Fruit fly (Drosophila melanogaster) whole organism, embryonic: ENCODE measurements around the gene ea.
A peak's percentile ranks its signal among the peaks of the same experiment; 100 is the strongest.

Experiments
- C15 ChIP-seq: fragments of 200-800 bp; sonication (Bioruptor generic); IDR thresholded peaks from 3 replicates; pipeline ENCODE4 v1.3.6; 2022; ENCODE audit warnings: missing biosample characterization, missing genetic modification characterization
- CG1024 ChIP-seq: fragments of 200-800 bp; sonication (Bioruptor generic); IDR thresholded peaks from 2 replicates; pipeline ENCODE4 v1.3.6; 2022; ENCODE audit warnings: missing biosample characterization, missing genetic modification characterization
- CG10543 ChIP-seq: fragments of 200-800 bp; sonication (Bioruptor generic); optimal IDR thresholded peaks from 3 replicates; lab custom pipeline; 2017; ENCODE audit warnings: missing biosample characterization, mild to moderate bottlenecking, missing genetic modification characterization, moderate library complexity
- CG11504 ChIP-seq: fragments of 200-800 bp; sonication (Bioruptor generic); optimal IDR thresholded peaks from 3 replicates; lab custom pipeline; 2019; ENCODE audit warnings: missing biosample characterization, mild to moderate bottlenecking, missing genetic modification characterization, moderate library complexity
- CG12391 ChIP-seq: fragments of 200-800 bp; sonication (Bioruptor generic); optimal IDR thresholded peaks from 3 replicates; lab custom pipeline; 2018; ENCODE audit warnings: missing biosample characterization, mild to moderate bottlenecking, missing genetic modification characterization, moderate library complexity
- CG12659 ChIP-seq: fragments of 200-800 bp; sonication (Bioruptor generic); optimal IDR thresholded peaks from 3 replicates; lab custom pipeline; 2017; ENCODE audit warnings: mild to moderate bottlenecking, missing biosample characterization, missing genetic modification reagents, missing genetic modification characterization
- CG13624 ChIP-seq: fragments of 200-800 bp; sonication (Bioruptor generic); optimal IDR thresholded peaks from 2 replicates; lab custom pipeline; 2016; ENCODE audit warnings: missing biosample characterization, missing genetic modification characterization
- CG1603 ChIP-seq: fragments of 200-800 bp; sonication (Bioruptor generic); optimal IDR thresholded peaks from 2 replicates; lab custom pipeline; 2019; ENCODE audit warnings: missing biosample characterization, mild to moderate bottlenecking, missing genetic modification characterization, moderate library complexity
- CG17829 ChIP-seq: fragments of 200-800 bp; optimal IDR thresholded peaks from 2 replicates; lab custom pipeline; 2019; ENCODE audit warnings: missing biosample characterization, mild to moderate bottlenecking, missing genetic modification characterization, moderate library complexity
- CG17912 ChIP-seq: fragments of 200-800 bp; sonication (Bioruptor generic); optimal IDR thresholded peaks from 2 replicates; lab custom pipeline; 2018; ENCODE audit warnings: missing biosample characterization, mild to moderate bottlenecking, missing genetic modification characterization
- CG18011 ChIP-seq: fragments of 200-800 bp; sonication (Bioruptor generic); optimal IDR thresholded peaks from 2 replicates; lab custom pipeline; 2017; ENCODE audit warnings: missing biosample characterization, missing genetic modification characterization, mild to moderate bottlenecking, moderate library complexity, missing genotype
- CG2116 ChIP-seq: fragments of 200-800 bp; sonication (Bioruptor generic); optimal IDR thresholded peaks from 3 replicates; lab custom pipeline; 2018; ENCODE audit warnings: missing biosample characterization, mild to moderate bottlenecking, missing genetic modification characterization
- CG2120 ChIP-seq: fragments of 200-800 bp; sonication (Bioruptor generic); optimal IDR thresholded peaks from 3 replicates; lab custom pipeline; 2016; ENCODE audit warnings: missing biosample characterization, missing genetic modification characterization
- CG30020 ChIP-seq: fragments of 200-800 bp; optimal IDR thresholded peaks from 2 replicates; lab custom pipeline; 2019; ENCODE audit warnings: missing biosample characterization, mild to moderate bottlenecking, missing genetic modification characterization, moderate library complexity
- CG34224 ChIP-seq: fragments of 200-800 bp; sonication (Bioruptor generic); IDR thresholded peaks from 3 replicates; pipeline ENCODE4 v1.3.6; 2022; ENCODE audit warnings: missing biosample characterization, missing genetic modification characterization; ENCODE audit not compliant: partially characterized antibody
- CG4282 ChIP-seq: fragments of 200-800 bp; sonication (Bioruptor generic); optimal IDR thresholded peaks from 2 replicates; lab custom pipeline; 2016; ENCODE audit warnings: missing biosample characterization, missing genetic modification characterization
- CG4730 ChIP-seq: fragments of 200-800 bp; sonication (Bioruptor generic); IDR thresholded peaks from 2 replicates; pipeline ENCODE4 v1.3.6; 2022; ENCODE audit warnings: missing biosample characterization, missing genetic modification characterization
- CG6791 ChIP-seq: fragments of 200-800 bp; sonication (Bioruptor generic); IDR thresholded peaks from 3 replicates; pipeline ENCODE4 v1.3.6; 2022; ENCODE audit warnings: missing biosample characterization, missing genetic modification characterization; ENCODE audit not compliant: partially characterized antibody
- CG7271 ChIP-seq: fragments of 200-800 bp; sonication (Bioruptor generic); optimal IDR thresholded peaks from 2 replicates; lab custom pipeline; 2018; ENCODE audit warnings: missing biosample characterization, mild to moderate bottlenecking, missing genetic modification characterization, moderate library complexity
- CG7786 ChIP-seq: fragments of 200-800 bp; sonication (Bioruptor generic); optimal IDR thresholded peaks from 2 replicates; lab custom pipeline; 2016; ENCODE audit warnings: missing biosample characterization, missing genetic modification characterization
- CG8944 ChIP-seq: fragments of 200-800 bp; sonication (Bioruptor generic); optimal IDR thresholded peaks from 3 replicates; lab custom pipeline; 2016; ENCODE audit warnings: missing biosample characterization, missing genetic modification characterization
- CTCF ChIP-seq: fragments of 200-800 bp; sonication (Bioruptor generic); optimal IDR thresholded peaks from 2 replicates; lab custom pipeline; 2017; ENCODE audit warnings: missing biosample characterization, mild to moderate bottlenecking, missing genetic modification characterization, moderate library complexity
- Dp ChIP-seq: fragments of 200-800 bp; sonication (Bioruptor generic); optimal IDR thresholded peaks from 2 replicates; lab custom pipeline; 2018; ENCODE audit warnings: missing biosample characterization, mild to moderate bottlenecking, missing genetic modification characterization, moderate library complexity
- E2f2 ChIP-seq: fragments of 200-800 bp; sonication (Bioruptor generic); IDR thresholded peaks from 2 replicates; pipeline ENCODE4 v1.3.6; 2022; ENCODE audit warnings: missing biosample characterization, missing genetic modification characterization
- Lhr ChIP-seq: fragments of 200-800 bp; sonication (Bioruptor generic); optimal IDR thresholded peaks from 3 replicates; lab custom pipeline; 2017; ENCODE audit warnings: mild to moderate bottlenecking, missing biosample characterization, missing genetic modification reagents, missing genetic modification characterization
- Myb ChIP-seq: fragments of 200-800 bp; sonication (Bioruptor generic); optimal IDR thresholded peaks from 2 replicates; lab custom pipeline; 2016; ENCODE audit warnings: missing biosample characterization, missing genetic modification characterization
- Six4 ChIP-seq: fragments of 200-800 bp; sonication (Bioruptor generic); optimal IDR thresholded peaks from 2 replicates; lab custom pipeline; 2016; ENCODE audit warnings: missing biosample characterization, missing genetic modification characterization
- Sry-δ ChIP-seq: fragments of 200-800 bp; sonication (Bioruptor generic); optimal IDR thresholded peaks from 2 replicates; lab custom pipeline; 2016; ENCODE audit warnings: missing biosample characterization, missing genetic modification characterization
- TFAM ChIP-seq: fragments of 200-800 bp; sonication (Bioruptor generic); optimal IDR thresholded peaks from 2 replicates; lab custom pipeline; 2017; ENCODE audit warnings: missing biosample characterization, missing genetic modification characterization, inconsistent platforms
- amos ChIP-seq: fragments of 200-800 bp; sonication (Bioruptor generic); IDR thresholded peaks from 2 replicates; pipeline ENCODE4 v1.3.6; 2022; ENCODE audit warnings: missing biosample characterization, missing genetic modification characterization; ENCODE audit not compliant: partially characterized antibody
- crol ChIP-seq: fragments of 200-800 bp; sonication (Bioruptor generic); IDR thresholded peaks from 2 replicates; pipeline ENCODE4 v1.3.6; 2022; ENCODE audit warnings: missing biosample characterization, missing genetic modification characterization
- dan ChIP-seq: fragments of 200-800 bp; sonication (Bioruptor generic); IDR thresholded peaks from 2 replicates; pipeline ENCODE4 v1.3.6; 2022; ENCODE audit warnings: missing biosample characterization, missing genetic modification characterization
- dpn ChIP-seq, 2 experiments: fragments of 200-800 bp; sonication (Bioruptor generic); optimal IDR thresholded peaks; 3 replicates each; lab custom pipeline; 2016; ENCODE audit warnings: missing biosample characterization in 2 of 2, missing genetic modification characterization in 2 of 2
- exex ChIP-seq: fragments of 200-800 bp; sonication (Bioruptor generic); optimal IDR thresholded peaks from 4 replicates; lab custom pipeline; 2018; ENCODE audit warnings: missing biosample characterization, mild to moderate bottlenecking, missing genetic modification characterization, moderate library complexity
- fu2 ChIP-seq: fragments of 200-800 bp; sonication (Bioruptor generic); optimal IDR thresholded peaks from 2 replicates; lab custom pipeline; 2016; ENCODE audit warnings: missing biosample characterization, missing genetic modification characterization
- gfzf ChIP-seq: fragments of 200-800 bp; sonication (Bioruptor generic); optimal IDR thresholded peaks from 2 replicates; lab custom pipeline; 2016; ENCODE audit warnings: missing biosample characterization, mild to moderate bottlenecking, missing genetic modification characterization, moderate library complexity
- grn ChIP-seq: fragments of 200-800 bp; sonication (Bioruptor generic); optimal IDR thresholded peaks from 3 replicates; lab custom pipeline; 2017; ENCODE audit warnings: missing biosample characterization, missing genetic modification characterization
- kay ChIP-seq: fragments of 200-800 bp; sonication (Bioruptor generic); optimal IDR thresholded peaks from 2 replicates; lab custom pipeline; 2016; ENCODE audit warnings: missing biosample characterization, missing genetic modification characterization
- lab ChIP-seq: fragments of 200-800 bp; sonication (Bioruptor generic); optimal IDR thresholded peaks from 3 replicates; lab custom pipeline; 2017; ENCODE audit warnings: missing biosample characterization, missing genetic modification characterization, mild to moderate bottlenecking, moderate library complexity, missing genetic modification reagents
- lilli ChIP-seq: fragments of 200-800 bp; sonication (Bioruptor generic); optimal IDR thresholded peaks from 3 replicates; lab custom pipeline; 2016; ENCODE audit warnings: missing biosample characterization, missing genetic modification characterization
- nau ChIP-seq: fragments of 200-800 bp; sonication (Bioruptor generic); optimal IDR thresholded peaks from 3 replicates; lab custom pipeline; 2017; ENCODE audit warnings: missing biosample characterization, mild to moderate bottlenecking, missing genetic modification characterization, missing genetic modification reagents
- nmo ChIP-seq: fragments of 200-800 bp; sonication (Bioruptor generic); optimal IDR thresholded peaks from 2 replicates; lab custom pipeline; 2018; ENCODE audit warnings: missing biosample characterization, mild to moderate bottlenecking, missing genetic modification characterization, moderate library complexity
- p53 ChIP-seq: fragments of 200-800 bp; sonication (Bioruptor generic); optimal IDR thresholded peaks from 2 replicates; lab custom pipeline; 2016; ENCODE audit warnings: missing biosample characterization, missing genetic modification characterization
- pfk ChIP-seq: fragments of 200-800 bp; sonication (Bioruptor generic); optimal IDR thresholded peaks from 2 replicates; lab custom pipeline; 2018; ENCODE audit warnings: missing biosample characterization, mild to moderate bottlenecking, missing genetic modification characterization, moderate library complexity
- stwl ChIP-seq: fragments of 200-800 bp; sonication (Bioruptor generic); optimal IDR thresholded peaks from 3 replicates; lab custom pipeline; 2018; ENCODE audit warnings: missing biosample characterization, mild to moderate bottlenecking, missing genetic modification characterization, moderate library complexity
- tna ChIP-seq: fragments of 200-800 bp; sonication (Bioruptor generic); IDR thresholded peaks from 2 replicates; pipeline ENCODE4 v1.3.6; 2022; ENCODE audit warnings: missing biosample characterization, missing genetic modification characterization; ENCODE audit not compliant: partially characterized antibody
- trem ChIP-seq: fragments of 200-800 bp; optimal IDR thresholded peaks from 3 replicates; lab custom pipeline; 2019; ENCODE audit warnings: missing biosample characterization, mild to moderate bottlenecking, missing genetic modification characterization, moderate library complexity
- vnd ChIP-seq: fragments of 200-800 bp; sonication (Bioruptor generic); IDR thresholded peaks from 3 replicates; pipeline ENCODE4 v1.3.6; 2022; ENCODE audit warnings: missing biosample characterization, missing genetic modification characterization; ENCODE audit not compliant: partially characterized antibody
- yki ChIP-seq: fragments of >200 bp; optimal IDR thresholded peaks from 3 replicates; lab custom pipeline; 2018
- zen2 ChIP-seq: fragments of 200-800 bp; sonication (Bioruptor generic); IDR thresholded peaks from 3 replicates; pipeline ENCODE4 v1.3.6; 2022; ENCODE audit warnings: missing biosample characterization, missing genetic modification characterization; ENCODE audit not compliant: partially characterized antibody

ea gene

DNA sequence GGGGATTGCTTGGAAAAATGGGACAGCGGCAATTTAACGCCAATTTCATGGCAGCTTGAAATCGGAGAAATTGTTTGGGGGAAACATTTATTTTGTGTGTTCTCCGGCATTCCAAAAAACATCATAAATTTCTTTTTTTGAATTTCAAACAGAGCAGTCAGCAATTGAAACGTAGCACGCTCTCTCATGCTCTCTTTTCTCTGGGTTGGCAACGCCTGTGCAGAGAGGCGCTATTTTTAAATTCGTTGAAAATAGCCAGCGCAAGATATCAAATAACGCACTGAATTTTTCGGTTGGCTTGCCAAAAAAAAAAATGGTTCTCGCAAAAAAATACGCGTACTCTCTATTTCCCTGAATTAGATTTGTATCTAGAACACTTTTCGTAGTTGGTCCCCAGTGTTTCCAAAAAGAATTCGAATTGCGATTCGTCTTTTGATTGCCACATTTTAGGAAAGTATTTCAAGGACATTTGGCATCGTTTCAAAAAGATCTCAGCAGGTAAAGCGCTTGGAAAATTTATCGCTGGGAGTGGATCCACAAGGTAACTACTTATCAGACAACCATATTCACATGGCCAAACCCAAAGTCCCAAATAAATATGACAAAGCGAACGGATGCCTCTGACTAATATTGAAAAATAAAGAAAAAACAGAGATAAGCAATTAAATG lies 42.4 kb upstream of the ea start:
- peak; percentile 41 for TF ChIP-seq Lhr (GFP tag; lab: Kevin White, UChicago)
- TF ChIP-seq CG12659 (GFP tag; lab: Kevin White, UChicago), result peak; percentile 22
- no peak for TF ChIP-seq CG4730 (GFP tag; lab: Robert Waterston, UW)
- no peak for TF ChIP-seq Six4
- TF ChIP-seq tna (GFP tag; lab: Robert Waterston, UW), result no peak
- TF ChIP-seq nmo, result peak; percentile 21
- TF ChIP-seq Dp (GFP tag; lab: Kevin White, UChicago), result peak; percentile 96
- TF ChIP-seq lilli, result no peak
- TF ChIP-seq CG30020 (tag; lab: Kevin White, UChicago), result peak; percentile 29
- TF ChIP-seq CG17912 (GFP tag; lab: Kevin White, UChicago), result peak; percentile 35
- TF ChIP-seq dpn (GFP tag; optimal IDR thresholded peaks at IDR 0.05; lab: Kevin White, UChicago), result peak in 1 of 2 experiments; percentile 15
- peak; percentile 12 for TF ChIP-seq CG2116 (GFP tag; lab: Kevin White, UChicago)
- TF ChIP-seq CG6791 (GFP tag; lab: Robert Waterston, UW), result no peak
- peak; percentile 3 for TF ChIP-seq CG8944
- no peak for TF ChIP-seq CG12391 (tag; lab: Kevin White, UChicago)
- TF ChIP-seq Sry-δ, result peak; percentile 25
- TF ChIP-seq CG13624 (GFP tag; lab: Kevin White, UChicago), result peak; percentile 3
- TF ChIP-seq exex (tag; lab: Kevin White, UChicago), result peak; percentile 45
- peak; percentile 42 for TF ChIP-seq CTCF (GFP tag; lab: Kevin White, UChicago)
- peak; percentile 53 for TF ChIP-seq gfzf (GFP tag; lab: Kevin White, UChicago)
- peak; percentile 13 for TF ChIP-seq p53 (GFP tag; lab: Kevin White, UChicago)
- no peak for TF ChIP-seq CG34224 (GFP tag; lab: Robert Waterston, UW)
- no peak for TF ChIP-seq CG7271
- peak; percentile 1 for TF ChIP-seq yki
- peak; percentile 26 for TF ChIP-seq lab (GFP tag; lab: Kevin White, UChicago)
- peak; percentile 98 for TF ChIP-seq CG18011
- TF ChIP-seq CG4282, result peak; percentile 47
- TF ChIP-seq CG17829 (tag; lab: Kevin White, UChicago), result peak; percentile 24
- TF ChIP-seq fu2 (GFP tag; lab: Kevin White, UChicago), result no peak
- TF ChIP-seq vnd (GFP tag; lab: Robert Waterston, UW), result no peak
- TF ChIP-seq dan (GFP tag; lab: Robert Waterston, UW), result no peak
- peak; percentile 88 for TF ChIP-seq CG1603 (tag; lab: Kevin White, UChicago)
- TF ChIP-seq CG2120 (GFP tag; lab: Kevin White, UChicago), result peak; percentile 9
- TF ChIP-seq CG11504 (tag; lab: Kevin White, UChicago), result peak; percentile 21
- no peak for TF ChIP-seq TFAM (GFP tag; lab: Kevin White, UChicago)
- TF ChIP-seq kay, result peak; percentile 32
- peak; percentile 6 for TF ChIP-seq pfk (GFP tag; lab: Kevin White, UChicago)
- peak; percentile 16 for TF ChIP-seq CG10543 (GFP tag; lab: Kevin White, UChicago)
- no peak for TF ChIP-seq amos (GFP tag; lab: Robert Waterston, UW)
- TF ChIP-seq nau, result no peak
- TF ChIP-seq Myb (GFP tag; lab: Kevin White, UChicago), result peak; percentile 71
- no peak for TF ChIP-seq crol (GFP tag; lab: Robert Waterston, UW)
- no peak for TF ChIP-seq CG1024 (GFP tag; lab: Robert Waterston, UW)
- peak; percentile 84 for TF ChIP-seq stwl (tag; lab: Kevin White, UChicago)
- TF ChIP-seq trem (tag; lab: Kevin White, UChicago), result peak; percentile 37
- TF ChIP-seq C15 (GFP tag; lab: Robert Waterston, UW), result no peak
- TF ChIP-seq zen2 (GFP tag; lab: Robert Waterston, UW), result no peak
- peak; percentile 12 for TF ChIP-seq CG7786 (GFP tag; lab: Kevin White, UChicago)
- TF ChIP-seq E2f2 (GFP tag; lab: Robert Waterston, UW), result no peak
- peak; percentile 60 for TF ChIP-seq grn
